Worm (Caenorhabditis elegans) whole organism, mixed stage, embryonic: Measurements from ENCODE around the gene F36D3.16.
A peak's percentile ranks its signal among the peaks of the same experiment; 100 is the strongest.

Source experiments
- bed-3 ChIP-seq: fragments of 200-800 bp; sonication (Bioruptor generic); optimal IDR thresholded peaks from 3 replicates; lab custom pipeline; 2018; ENCODE audit warnings: mild to moderate bottlenecking, missing genetic modification characterization, moderate library complexity, missing compliant biosample characterization
- blmp-1 ChIP-seq: fragments of 150-350 bp; optimal IDR thresholded peaks from 2 replicates; lab custom pipeline; 2014; ENCODE audit warnings: missing biosample characterization, missing genetic modification characterization
- ceh-39 ChIP-seq: fragments of 150-350 bp; optimal IDR thresholded peaks from 2 replicates; lab custom pipeline; 2014; ENCODE audit warnings: missing biosample characterization, missing genetic modification characterization
- ceh-43 ChIP-seq: fragments of 200-800 bp; sonication (Bioruptor generic); optimal IDR thresholded peaks from 2 replicates; lab custom pipeline; 2018; ENCODE audit warnings: mild to moderate bottlenecking, missing genetic modification characterization, moderate library complexity, missing compliant biosample characterization
- ceh-83 ChIP-seq: fragments of 200-800 bp; sonication (Bioruptor generic); optimal IDR thresholded peaks from 2 replicates; lab custom pipeline; 2018; ENCODE audit warnings: mild to moderate bottlenecking, missing genetic modification characterization, missing compliant biosample characterization
- ces-1 ChIP-seq: fragments of 150-350 bp; optimal IDR thresholded peaks from 2 replicates; lab custom pipeline; 2014; ENCODE audit warnings: missing biosample characterization, missing genetic modification reagents, missing genetic modification characterization
- cnd-1 ChIP-seq: fragments of 200-800 bp; sonication (Bioruptor generic); optimal IDR thresholded peaks from 2 replicates; lab custom pipeline; 2018; ENCODE audit warnings: mild to moderate bottlenecking, missing genetic modification characterization, missing compliant biosample characterization
- drap-1 ChIP-seq: fragments of 200-800 bp; sonication (Bioruptor generic); optimal IDR thresholded peaks from 3 replicates; lab custom pipeline; 2018; ENCODE audit warnings: mild to moderate bottlenecking, missing genetic modification characterization, missing compliant biosample characterization
- elt-1 ChIP-seq: sonication (generic microtip); optimal IDR thresholded peaks from 2 replicates; lab custom pipeline; 2017; ENCODE audit warnings: missing genetic modification characterization, mild to moderate bottlenecking, missing compliant biosample characterization, antibody characterized with exemption, moderate library complexity, borderline replicate concordance; ENCODE audit not compliant: insufficient read depth
- elt-3 ChIP-seq: fragments of 150-350 bp; optimal IDR thresholded peaks from 2 replicates; lab custom pipeline; 2014; ENCODE audit warnings: missing biosample characterization, missing genetic modification characterization
- flh-1 ChIP-seq: fragments of 200-800 bp; sonication (Bioruptor generic); optimal IDR thresholded peaks from 2 replicates; lab custom pipeline; 2018; ENCODE audit warnings: mild to moderate bottlenecking, missing genetic modification characterization, moderate library complexity, missing compliant biosample characterization
- ham-2 ChIP-seq: fragments of 200-800 bp; sonication (Bioruptor generic); optimal IDR thresholded peaks from 2 replicates; lab custom pipeline; 2018; ENCODE audit warnings: mild to moderate bottlenecking, missing genetic modification characterization, missing compliant biosample characterization
- hlh-1 ChIP-seq: fragments of 150-350 bp; optimal IDR thresholded peaks from 2 replicates; lab custom pipeline; 2014; ENCODE audit warnings: missing biosample characterization, missing genetic modification reagents, missing genetic modification characterization
- lin-32 ChIP-seq: fragments of 200-800 bp; sonication (Bioruptor generic); optimal IDR thresholded peaks from 2 replicates; lab custom pipeline; 2018; ENCODE audit warnings: mild to moderate bottlenecking, missing genetic modification characterization, missing compliant biosample characterization
- lsy-2 ChIP-seq: fragments of 150-350 bp; optimal IDR thresholded peaks from 2 replicates; lab custom pipeline; 2014; ENCODE audit warnings: missing biosample characterization, missing genetic modification characterization
- mab-5 ChIP-seq: fragments of 150-350 bp; optimal IDR thresholded peaks from 2 replicates; lab custom pipeline; 2014; ENCODE audit warnings: missing biosample characterization, missing genetic modification characterization
- mep-1 ChIP-seq: fragments of 150-350 bp; optimal IDR thresholded peaks from 2 replicates; lab custom pipeline; 2017; ENCODE audit warnings: missing biosample characterization, missing genetic modification reagents, missing genetic modification characterization, inconsistent platforms
- nhr-12 ChIP-seq: fragments of 150-350 bp; optimal IDR thresholded peaks from 2 replicates; lab custom pipeline; 2014; ENCODE audit warnings: missing biosample characterization, missing genetic modification characterization
- nhr-2 ChIP-seq: fragments of 150-350 bp; optimal IDR thresholded peaks from 2 replicates; lab custom pipeline; 2014; ENCODE audit warnings: missing biosample characterization, missing genetic modification characterization
- nhr-237 ChIP-seq: fragments of 150-350 bp; optimal IDR thresholded peaks from 2 replicates; lab custom pipeline; 2014; ENCODE audit warnings: missing biosample characterization, missing genetic modification characterization
- nhr-28 ChIP-seq: fragments of 150-350 bp; optimal IDR thresholded peaks from 2 replicates; lab custom pipeline; 2014; ENCODE audit warnings: missing biosample characterization, missing genetic modification characterization
- nhr-76 ChIP-seq: sonication (generic microtip); optimal IDR thresholded peaks from 2 replicates; lab custom pipeline; 2017; ENCODE audit warnings: missing biosample characterization, missing genetic modification characterization
- pha-4 ChIP-seq: fragments of 150-350 bp; optimal IDR thresholded peaks from 2 replicates; lab custom pipeline; 2018; ENCODE audit warnings: missing biosample characterization, missing genetic modification reagents, missing genetic modification characterization
- sem-2 ChIP-seq: fragments of 200-800 bp; sonication (Bioruptor generic); optimal IDR thresholded peaks from 2 replicates; lab custom pipeline; 2018; ENCODE audit warnings: mild to moderate bottlenecking, missing genetic modification characterization, missing compliant biosample characterization
- snpc-4 ChIP-seq: fragments of 150-350 bp; optimal IDR thresholded peaks from 2 replicates; lab custom pipeline; 2014; ENCODE audit warnings: missing biosample characterization, missing genetic modification characterization
- sptf-1 ChIP-seq: sonication (generic microtip); optimal IDR thresholded peaks from 2 replicates; lab custom pipeline; 2017; ENCODE audit warnings: mild to moderate bottlenecking, missing genetic modification characterization, moderate library complexity, missing compliant biosample characterization
- tbx-8 ChIP-seq: fragments of 200-800 bp; sonication (Bioruptor generic); optimal IDR thresholded peaks from 2 replicates; lab custom pipeline; 2018; ENCODE audit warnings: mild to moderate bottlenecking, missing genetic modification characterization, moderate library complexity, missing compliant biosample characterization
- unc-120 ChIP-seq: sonication (generic microtip); optimal IDR thresholded peaks from 2 replicates; lab custom pipeline; 2017; ENCODE audit warnings: missing genetic modification characterization, missing compliant biosample characterization; ENCODE audit not compliant: poor library complexity, severe bottlenecking
- unc-39 ChIP-seq: fragments of 150-350 bp; optimal IDR thresholded peaks from 2 replicates; lab custom pipeline; 2014; ENCODE audit warnings: missing biosample characterization, missing genetic modification characterization
- unc-62 ChIP-seq: fragments of 150-350 bp; optimal IDR thresholded peaks from 2 replicates; lab custom pipeline; 2014; ENCODE audit warnings: missing biosample characterization, missing genetic modification reagents, missing genetic modification characterization
- ztf-11 ChIP-seq: fragments of 150-350 bp; optimal IDR thresholded peaks from 2 replicates; lab custom pipeline; 2014; ENCODE audit warnings: missing biosample characterization, missing genetic modification characterization

The F36D3.16 gene

ce11 chrV:16534000-16534399 is 6.1 kb downstream of the F36D3.16 start, which contains the start of gene cpr-2:
cpr-2 (minus strand) TSS chrV:16534100.
- no peak for TF ChIP-seq cnd-1 (tag; lab: Kevin White, UChicago)
- no peak for TF ChIP-seq sptf-1 (tag; lab: Kevin White, UChicago)
- TF ChIP-seq nhr-2 (tag; lab: Kevin White, UChicago): no peak
- TF ChIP-seq ceh-83 (GFP tag; lab: Kevin White, UChicago): no peak
- no peak for TF ChIP-seq nhr-12
- TF ChIP-seq nhr-76 (tag; lab: Kevin White, UChicago): no peak
- TF ChIP-seq mep-1 (tag; lab: Kevin White, UChicago): no peak
- TF ChIP-seq elt-1: no peak
- no peak for TF ChIP-seq flh-1 (GFP tag; lab: Kevin White, UChicago)
- no peak for TF ChIP-seq ztf-11 (tag; lab: Kevin White, UChicago)
- no peak for TF ChIP-seq unc-120 (tag; lab: Kevin White, UChicago)
- no peak for TF ChIP-seq ham-2 (GFP tag; lab: Kevin White, UChicago)
- TF ChIP-seq tbx-8 (GFP tag; lab: Kevin White, UChicago): no peak
- no peak for TF ChIP-seq ceh-39 (tag; lab: Kevin White, UChicago)
- TF ChIP-seq unc-39 (tag; lab: Kevin White, UChicago): no peak

- TF ChIP-seq nhr-237 (tag; lab: Kevin White, UChicago): no peak
- TF ChIP-seq elt-1: no peak
- TF ChIP-seq snpc-4: no peak
These were observed 7.3 kb downstream of the F36D3.16 start, which contains the start of gene Y32B12B.8 for ce11 chrV:16535172-16535571. Y32B12B.8 (plus strand) TSS chrV:16535472.

ce11 chrV:16536701-16537100 is 8.8 kb downstream of the F36D3.16 start, which contains the start of gene Y32B12B.1:
Y32B12B.1 (plus strand) TSS chrV:16537001.
- TF ChIP-seq ces-1 (GFP tag; lab: Kevin White, UChicago) (no peak), bed-3 (GFP tag; lab: Kevin White, UChicago) (no peak), snpc-4 (no peak), lin-32 (no peak), blmp-1 (no peak), hlh-1 (tag; lab: Kevin White, UChicago) (no peak), nhr-12 (no peak), sptf-1 (tag; lab: Kevin White, UChicago) (no peak), mab-5 (no peak), ceh-39 (tag; lab: Kevin White, UChicago) (no peak), pha-4 (tag; lab: Kevin White, UChicago) (no peak), ztf-11 (tag; lab: Kevin White, UChicago) (no peak), nhr-237 (tag; lab: Kevin White, UChicago) (no peak), tbx-8 (GFP tag; lab: Kevin White, UChicago) (no peak), drap-1 (no peak)

- TF ChIP-seq nhr-237 (tag; lab: Kevin White, UChicago): no peak
- no peak for TF ChIP-seq nhr-76 (tag; lab: Kevin White, UChicago)
- no peak for TF ChIP-seq unc-120 (tag; lab: Kevin White, UChicago)
- no peak for TF ChIP-seq snpc-4
- peak; percentile 11 for TF ChIP-seq sptf-1 (tag; lab: Kevin White, UChicago)
- no peak for TF ChIP-seq ceh-39 (tag; lab: Kevin White, UChicago)
- TF ChIP-seq lsy-2 (tag; lab: Kevin White, UChicago): peak; percentile 94
- TF ChIP-seq mep-1 (tag; lab: Kevin White, UChicago): no peak
- no peak for TF ChIP-seq ceh-83 (GFP tag; lab: Kevin White, UChicago)
These were observed 10.1 kb downstream of the F36D3.16 start, which contains the start of gene Y32B12B.2 for ce11 chrV:16537908-16538446. Y32B12B.2 (plus strand) TSS chrV:16538396.

- TF ChIP-seq nhr-12: no peak
- TF ChIP-seq flh-1 (GFP tag; lab: Kevin White, UChicago): no peak
- TF ChIP-seq hlh-1 (tag; lab: Kevin White, UChicago): no peak
- no peak for TF ChIP-seq sem-2 (GFP tag; lab: Kevin White, UChicago)
- TF ChIP-seq bed-3 (GFP tag; lab: Kevin White, UChicago): no peak
- TF ChIP-seq nhr-28 (tag; lab: Kevin White, UChicago): no peak
- TF ChIP-seq elt-1: no peak
These were observed 11.8 kb downstream of the F36D3.16 start for ce11 chrV:16539666-16540065.

- TF ChIP-seq ceh-83 (GFP tag; lab: Kevin White, UChicago) (no peak), hlh-1 (tag; lab: Kevin White, UChicago) (no peak), pha-4 (tag; lab: Kevin White, UChicago) (no peak), snpc-4 (no peak), flh-1 (GFP tag; lab: Kevin White, UChicago) (no peak), ceh-43 (GFP tag; lab: Kevin White, UChicago) (no peak), elt-3 (no peak), elt-1 (no peak), blmp-1 (no peak), tbx-8 (GFP tag; lab: Kevin White, UChicago) (no peak), unc-120 (tag; lab: Kevin White, UChicago) (no peak), nhr-28 (tag; lab: Kevin White, UChicago) (no peak), nhr-76 (tag; lab: Kevin White, UChicago) (no peak), ham-2 (GFP tag; lab: Kevin White, UChicago) (no peak), unc-62 (GFP tag; lab: Kevin White, UChicago) (no peak), sem-2 (GFP tag; lab: Kevin White, UChicago) (no peak)
These were observed 12.8 kb downstream of the F36D3.16 start for ce11 chrV:16540657-16541056.
